Fruit fly (Drosophila melanogaster) whole organism, wandering third instar larva: Measurements from ENCODE around the gene CG12589.

Experiments
- Abd-B ChIP-seq: fragments of >200 bp; optimal IDR thresholded peaks from 2 replicates; lab custom pipeline; 2017; ENCODE audit warnings: missing biosample characterization, missing genetic modification characterization
- CG32264 ChIP-seq: fragments of 200-800 bp; sonication (Bioruptor generic); optimal IDR thresholded peaks from 2 replicates; lab custom pipeline; 2016; ENCODE audit warnings: missing biosample characterization, missing genetic modification characterization
- CrebA ChIP-seq: fragments of 200-800 bp; sonication (Bioruptor generic); optimal IDR thresholded peaks from 2 replicates; lab custom pipeline; 2016; ENCODE audit warnings: missing biosample characterization, mild to moderate bottlenecking, missing genetic modification characterization, borderline replicate concordance
- Dfd ChIP-seq: fragments of >200 bp; optimal IDR thresholded peaks from 2 replicates; lab custom pipeline; 2017; ENCODE audit warnings: missing biosample characterization, missing genetic modification characterization
- Dif ChIP-seq: fragments of 200-275, 200-300 bp; sonication (Bioruptor generic); optimal IDR thresholded peaks from 2 replicates; lab custom pipeline; 2018; ENCODE audit warnings: missing biosample characterization, missing genetic modification characterization; ENCODE audit not compliant: partially characterized antibody
- HLH106 ChIP-seq: fragments of 200-800 bp; optimal IDR thresholded peaks from 3 replicates; lab custom pipeline; 2019; ENCODE audit warnings: missing biosample characterization, mild to moderate bottlenecking, missing genetic modification characterization, moderate library complexity
- Hnf4 ChIP-seq: fragments of 200-800 bp; sonication (Bioruptor generic); optimal IDR thresholded peaks from 2 replicates; lab custom pipeline; 2016; ENCODE audit warnings: missing biosample characterization, mild to moderate bottlenecking, missing genetic modification characterization
- Hr78 ChIP-seq: fragments of >200 bp; optimal IDR thresholded peaks from 2 replicates; lab custom pipeline; 2017; ENCODE audit warnings: missing biosample characterization, missing genetic modification characterization
- Hr83 ChIP-seq: fragments of 200-300 bp; sonication (Bioruptor generic); optimal IDR thresholded peaks from 2 replicates; lab custom pipeline; 2016; ENCODE audit warnings: missing biosample characterization, mild to moderate bottlenecking, missing genetic modification characterization, moderate library complexity; ENCODE audit not compliant: poor library complexity, severe bottlenecking
- Jra ChIP-seq: sonication (Bioruptor generic); optimal IDR thresholded peaks from 2 replicates; lab custom pipeline; 2016; ENCODE audit warnings: missing biosample characterization, missing genetic modification characterization
- Mio ChIP-seq: sonication (Bioruptor generic); optimal IDR thresholded peaks from 2 replicates; lab custom pipeline; 2016; ENCODE audit warnings: missing biosample characterization, missing genetic modification characterization
- Myc ChIP-seq: fragments of >200 bp; optimal IDR thresholded peaks from 2 replicates; lab custom pipeline; 2017
- N ChIP-seq: fragments of >200 bp; optimal IDR thresholded peaks from 2 replicates; lab custom pipeline; 2018; ENCODE audit warnings: missing biosample characterization, missing external identifiers, missing genetic modification characterization
- OdsH ChIP-seq: fragments of 200-800 bp; sonication (Bioruptor generic); optimal IDR thresholded peaks from 2 replicates; lab custom pipeline; 2016; ENCODE audit warnings: missing biosample characterization, mild to moderate bottlenecking, missing genetic modification characterization
- Rel ChIP-seq, 2 experiments: fragments of 200-800 bp; sonication (Bioruptor generic) in 1 of 2; optimal IDR thresholded peaks; 2 replicates in 1 of 2; 3 replicates in 1 of 2; lab custom pipeline; 2016 to 2019; ENCODE audit warnings: mild to moderate bottlenecking in 2 of 2, missing biosample characterization in 2 of 2, missing genetic modification characterization in 2 of 2, moderate library complexity in 1 of 2
- Sp1 ChIP-seq: fragments of 200-800 bp; sonication (Bioruptor generic); optimal IDR thresholded peaks from 3 replicates; lab custom pipeline; 2019; ENCODE audit warnings: missing biosample characterization, mild to moderate bottlenecking, missing genetic modification characterization, moderate library complexity
- Vsx2 ChIP-seq: fragments of 200-300, 225-300 bp; sonication (Bioruptor generic); optimal IDR thresholded peaks from 2 replicates; lab custom pipeline; 2018; ENCODE audit warnings: missing biosample characterization, missing genetic modification characterization; ENCODE audit not compliant: partially characterized antibody
- br ChIP-seq: fragments of 200-800 bp; sonication (Bioruptor generic); optimal IDR thresholded peaks from 2 replicates; lab custom pipeline; 2016; ENCODE audit warnings: missing biosample characterization, missing genetic modification characterization
- brk ChIP-seq: fragments of 200-800 bp; sonication (Bioruptor generic); optimal IDR thresholded peaks from 2 replicates; lab custom pipeline; 2016; ENCODE audit warnings: missing biosample characterization, mild to moderate bottlenecking, missing genetic modification characterization
- dl ChIP-seq, 2 experiments: fragments of 175-275, 200-275 bp in 1 of 2; fragments of 200-275 bp in 1 of 2; sonication (Bioruptor generic); optimal IDR thresholded peaks; lab custom pipeline; 2018; ENCODE audit warnings: mild to moderate bottlenecking in 2 of 2, missing biosample characterization in 2 of 2, missing genetic modification characterization in 2 of 2, moderate library complexity in 2 of 2; ENCODE audit not compliant: partially characterized antibody in 2 of 2, insufficient read depth in 1 of 2
- dmrt93B ChIP-seq: fragments of 200-800 bp; sonication (Bioruptor generic); optimal IDR thresholded peaks from 2 replicates; lab custom pipeline; 2018; ENCODE audit warnings: missing biosample characterization, mild to moderate bottlenecking, missing genetic modification characterization
- dsf ChIP-seq: sonication (Bioruptor generic); optimal IDR thresholded peaks from 2 replicates; lab custom pipeline; 2016; ENCODE audit warnings: missing biosample characterization, missing genetic modification characterization, borderline replicate concordance
- ey ChIP-seq: fragments of 200-800 bp; sonication (Bioruptor generic); optimal IDR thresholded peaks from 2 replicates; lab custom pipeline; 2016; ENCODE audit warnings: missing biosample characterization, missing genetic modification characterization
- foxo ChIP-seq, 2 experiments: fragments of 200-800 bp; sonication (Bioruptor generic); optimal IDR thresholded peaks; 2 replicates in 1 of 2; 3 replicates in 1 of 2; lab custom pipeline; 2016 to 2017; ENCODE audit warnings: missing biosample characterization in 2 of 2, missing genetic modification characterization in 2 of 2
- fru ChIP-seq: fragments of 200-800 bp; sonication (Bioruptor generic); optimal IDR thresholded peaks from 3 replicates; lab custom pipeline; 2016; ENCODE audit warnings: missing biosample characterization, mild to moderate bottlenecking, missing genetic modification characterization
- h ChIP-seq: fragments of 200-800 bp; sonication (Bioruptor generic); optimal IDR thresholded peaks from 3 replicates; lab custom pipeline; 2016; ENCODE audit warnings: missing biosample characterization, mild to moderate bottlenecking, missing genetic modification characterization
- jim ChIP-seq: fragments of 175-275, 200-325 bp; sonication (Bioruptor generic); optimal IDR thresholded peaks from 2 replicates; lab custom pipeline; 2016; ENCODE audit warnings: missing biosample characterization, mild to moderate bottlenecking, missing genetic modification characterization
- lola ChIP-seq: fragments of >200 bp; optimal IDR thresholded peaks from 2 replicates; lab custom pipeline; 2017; ENCODE audit warnings: missing biosample characterization, missing genetic modification characterization
- pan ChIP-seq: fragments of >200 bp; optimal IDR thresholded peaks from 2 replicates; lab custom pipeline; 2017
- psq ChIP-seq: fragments of 200-800 bp; sonication (Bioruptor generic); optimal IDR thresholded peaks from 3 replicates; lab custom pipeline; 2017; ENCODE audit warnings: missing biosample characterization, mild to moderate bottlenecking, missing genetic modification characterization, moderate library complexity
- rgr ChIP-seq: fragments of 200-800 bp; sonication (Bioruptor generic); optimal IDR thresholded peaks from 3 replicates; lab custom pipeline; 2016; ENCODE audit warnings: missing biosample characterization, mild to moderate bottlenecking, missing genetic modification characterization
- sage ChIP-seq: fragments of 200-800 bp; sonication (Bioruptor generic); optimal IDR thresholded peaks from 2 replicates; lab custom pipeline; 2016; ENCODE audit warnings: missing biosample characterization, mild to moderate bottlenecking, missing genetic modification characterization
- sv ChIP-seq: fragments of 200-800 bp; sonication (Bioruptor generic); optimal IDR thresholded peaks from 3 replicates; lab custom pipeline; 2016; ENCODE audit warnings: missing biosample characterization, missing genetic modification characterization
- tai ChIP-seq: sonication (Bioruptor generic); optimal IDR thresholded peaks from 2 replicates; lab custom pipeline; 2016; ENCODE audit warnings: missing biosample characterization, missing genetic modification characterization
- usp ChIP-seq: fragments of >200 bp; optimal IDR thresholded peaks from 2 replicates; lab custom pipeline; 2017; ENCODE audit warnings: missing biosample characterization, missing genetic modification characterization
- woc ChIP-seq: sonication (Bioruptor generic); optimal IDR thresholded peaks from 2 replicates; lab custom pipeline; 2016; ENCODE audit warnings: missing biosample characterization, mild to moderate bottlenecking, missing genetic modification characterization

Gene CG12589

DNA sequence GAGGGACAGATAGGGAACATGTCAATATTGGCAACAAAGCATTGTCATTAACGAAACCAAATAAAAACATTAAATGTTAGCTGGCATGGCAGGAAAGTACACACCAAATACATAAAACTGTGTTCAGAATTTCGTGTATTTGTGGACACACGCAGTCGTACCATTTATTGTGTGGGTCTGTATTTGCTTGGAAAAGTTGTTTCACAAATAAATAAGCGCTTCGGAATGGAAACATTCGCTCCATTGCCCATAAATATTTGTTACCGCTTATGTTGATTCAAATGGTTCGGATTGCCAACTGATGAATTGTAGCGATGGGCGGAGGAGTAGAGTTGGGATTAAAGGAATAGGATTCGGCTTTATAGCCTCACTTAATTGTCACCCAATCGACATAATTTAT lies 30.8 kb downstream of the CG12589 start (continued):
- TF ChIP-seq OdsH (GFP tag; lab: Kevin White, UChicago), result peak; percentile 26
- TF ChIP-seq Hr78 (GFP tag; lab: Kevin White, UChicago), result no peak
- TF ChIP-seq HLH106 (tag; lab: Kevin White, UChicago), result no peak
- no peak for TF ChIP-seq Sp1 (GFP tag; lab: Kevin White, UChicago)
- TF ChIP-seq foxo (GFP tag; optimal IDR thresholded peaks at IDR 0.05; lab: Kevin White, UChicago), result peak in 1 of 2 experiments; percentile 26
- TF ChIP-seq woc (GFP tag; lab: Kevin White, UChicago), result no peak
- TF ChIP-seq br (GFP tag; lab: Kevin White, UChicago), result no peak
- TF ChIP-seq dl (GFP tag; optimal IDR thresholded peaks at IDR 0.05; lab: Kevin White, UChicago; ENCODE audit: insufficient read depth in 1 of 2, partially characterized antibody in 2 of 2), result no peak
- no peak for TF ChIP-seq fru (GFP tag; lab: Kevin White, UChicago)
- no peak for TF ChIP-seq dsf (GFP tag; lab: Kevin White, UChicago)
- TF ChIP-seq jim (GFP tag; lab: Kevin White, UChicago), result no peak
- TF ChIP-seq Myc, result no peak
- TF ChIP-seq Dfd (GFP tag; lab: Kevin White, UChicago), result no peak

- TF ChIP-seq jim (GFP tag; lab: Kevin White, UChicago), result no peak
- TF ChIP-seq ey (GFP tag; lab: Kevin White, UChicago), result no peak
- TF ChIP-seq CrebA, result no peak
- no peak for TF ChIP-seq Rel (GFP tag; optimal IDR thresholded peaks at IDR 0.05; lab: Kevin White, UChicago)
- no peak for TF ChIP-seq Rel (tag; optimal IDR thresholded peaks at IDR 0.05; lab: Kevin White, UChicago)
- no peak for TF ChIP-seq Hr78 (GFP tag; lab: Kevin White, UChicago)
- no peak for TF ChIP-seq pan (lab: Kevin White, UChicago)
- no peak for TF ChIP-seq sage
- no peak for TF ChIP-seq rgr (GFP tag; lab: Kevin White, UChicago)
- TF ChIP-seq, all 38 proteins: peak for 0
These were observed 31.9 kb downstream of the CG12589 start for dm6 chr3R:5106917-5107316.

DNA sequence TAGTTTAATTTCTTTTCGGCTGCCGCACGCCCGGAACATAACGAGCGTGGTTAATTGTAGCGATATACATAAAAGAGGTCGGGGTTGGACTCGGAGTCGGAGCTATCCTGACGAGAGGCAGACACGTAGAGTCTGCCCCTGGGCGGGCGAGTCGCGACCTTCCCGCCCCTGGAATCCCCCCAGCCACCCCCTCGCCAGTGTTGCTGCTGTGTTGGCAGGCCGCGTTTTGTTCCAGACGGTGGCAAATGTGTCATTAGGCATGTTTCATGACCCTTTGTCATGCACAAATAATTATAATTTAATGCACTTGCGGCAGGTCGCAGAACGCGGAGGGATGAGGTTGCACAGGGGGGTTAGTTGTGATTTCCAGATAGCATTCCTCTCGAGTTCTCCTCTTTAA lies 33.4 kb downstream of the CG12589 start:
- TF ChIP-seq Dfd (GFP tag; lab: Kevin White, UChicago) (peak; percentile 13), Hr78 (GFP tag; lab: Kevin White, UChicago) (no peak)

DNA sequence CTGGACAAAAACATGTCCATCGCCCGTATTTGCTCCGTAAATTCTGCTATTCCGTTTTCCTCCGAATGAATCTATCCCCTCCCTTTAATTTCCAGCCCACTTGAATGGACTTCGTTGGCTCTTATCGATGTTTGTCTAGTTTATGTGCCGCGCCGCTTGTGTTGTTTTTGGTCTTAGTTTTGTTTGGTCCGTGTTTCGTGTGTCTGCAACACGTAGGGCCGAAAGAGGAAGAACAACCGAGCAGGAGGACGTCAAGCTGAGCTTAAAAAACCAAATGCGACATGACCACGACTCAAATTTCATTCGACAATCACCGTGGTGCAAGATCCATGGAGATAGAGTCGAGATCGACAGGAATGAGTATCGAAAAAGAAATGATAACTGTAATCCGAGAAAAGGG lies 34.6 kb downstream of the CG12589 start:
- no peak for TF ChIP-seq br (GFP tag; lab: Kevin White, UChicago)
- no peak for TF ChIP-seq dsf (GFP tag; lab: Kevin White, UChicago)
- no peak for TF ChIP-seq Mio (GFP tag; lab: Kevin White, UChicago)
- TF ChIP-seq jim (GFP tag; lab: Kevin White, UChicago), result no peak
- TF ChIP-seq Dif (GFP tag; lab: Kevin White, UChicago), result no peak
- no peak for TF ChIP-seq fru (GFP tag; lab: Kevin White, UChicago)
- no peak for TF ChIP-seq tai (GFP tag; lab: Kevin White, UChicago)
- TF ChIP-seq Hr78 (GFP tag; lab: Kevin White, UChicago), result no peak

DNA sequence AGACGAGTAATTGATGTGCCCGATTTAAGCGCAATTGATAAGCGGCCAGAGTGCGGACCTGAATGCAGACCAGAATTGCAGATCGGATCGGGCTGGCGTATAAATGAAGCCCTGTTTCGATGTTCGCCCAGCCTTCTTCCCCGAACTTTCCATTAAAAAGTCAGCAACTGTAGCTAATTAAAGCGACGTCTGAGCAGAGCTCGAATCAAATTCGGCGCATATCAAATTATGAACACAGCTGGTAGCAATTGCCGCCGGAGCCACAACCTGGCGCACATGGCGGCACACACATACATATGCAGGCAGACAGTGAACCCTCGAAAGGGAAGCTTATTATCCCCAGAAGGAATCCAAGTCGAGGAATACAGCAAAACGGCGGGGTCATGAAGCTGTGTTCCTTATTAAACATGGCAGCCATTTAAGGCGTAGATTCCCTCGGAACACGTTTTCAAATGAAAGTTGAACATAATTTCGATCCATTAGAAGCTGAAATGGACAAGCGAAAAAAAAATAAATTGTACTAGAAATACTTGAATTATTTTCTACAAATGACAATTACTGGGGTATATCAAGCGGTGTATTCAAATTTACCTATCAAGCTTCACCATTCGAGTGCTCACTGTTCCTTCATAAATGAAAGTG lies 35.3 kb downstream of the CG12589 start:
- peak; percentile 5 for TF ChIP-seq rgr (GFP tag; lab: Kevin White, UChicago)
- TF ChIP-seq Myc, result no peak
- peak; percentile 3 for TF ChIP-seq Hnf4
- peak; percentile 63 for TF ChIP-seq fru (GFP tag; lab: Kevin White, UChicago)
- TF ChIP-seq Abd-B (GFP tag; lab: Kevin White, UChicago), result no peak
- peak; percentile 45 for TF ChIP-seq br (GFP tag; lab: Kevin White, UChicago)
- no peak for TF ChIP-seq CrebA
- no peak for TF ChIP-seq usp (GFP tag; lab: Kevin White, UChicago)
- TF ChIP-seq CG32264 (GFP tag; lab: Kevin White, UChicago), result no peak
- TF ChIP-seq lola (GFP tag; lab: Kevin White, UChicago), result no peak
- peak; percentile 85 for TF ChIP-seq Vsx2 (GFP tag; lab: Kevin White, UChicago)
- no peak for TF ChIP-seq dl (GFP tag; optimal IDR thresholded peaks at IDR 0.05; lab: Kevin White, UChicago; ENCODE audit: insufficient read depth in 1 of 2, partially characterized antibody in 2 of 2)
- TF ChIP-seq sage, result no peak
- peak; percentile 59 for TF ChIP-seq ey (GFP tag; lab: Kevin White, UChicago)
- TF ChIP-seq woc (GFP tag; lab: Kevin White, UChicago), result peak; percentile 43
- TF ChIP-seq h (GFP tag; lab: Kevin White, UChicago), result peak; percentile 64
- peak; percentile 9 for TF ChIP-seq OdsH (GFP tag; lab: Kevin White, UChicago)
- TF ChIP-seq foxo (GFP tag; optimal IDR thresholded peaks at IDR 0.05; lab: Kevin White, UChicago), result peak in 1 of 2 experiments; percentile 66
- no peak for TF ChIP-seq sv (GFP tag; lab: Kevin White, UChicago)
- no peak for TF ChIP-seq Hr83 (GFP tag; lab: Kevin White, UChicago)
- TF ChIP-seq dsf (GFP tag; lab: Kevin White, UChicago), result no peak
- no peak for TF ChIP-seq tai (GFP tag; lab: Kevin White, UChicago)
- no peak for TF ChIP-seq Dif (GFP tag; lab: Kevin White, UChicago)
- no peak for TF ChIP-seq Jra
- TF ChIP-seq N (GFP tag; lab: Kevin White, UChicago), result no peak
- TF ChIP-seq brk (GFP tag; lab: Kevin White, UChicago), result no peak
- no peak for TF ChIP-seq Mio (GFP tag; lab: Kevin White, UChicago)
- TF ChIP-seq psq (GFP tag; lab: Kevin White, UChicago), result peak; percentile 42
- peak; percentile 51 for TF ChIP-seq Sp1 (GFP tag; lab: Kevin White, UChicago)
- no peak for TF ChIP-seq Hr78 (GFP tag; lab: Kevin White, UChicago)
- TF ChIP-seq dmrt93B, result peak; percentile 55
